Worm (Caenorhabditis elegans): ENCODE data around the gene kqt-3.

DNA sequence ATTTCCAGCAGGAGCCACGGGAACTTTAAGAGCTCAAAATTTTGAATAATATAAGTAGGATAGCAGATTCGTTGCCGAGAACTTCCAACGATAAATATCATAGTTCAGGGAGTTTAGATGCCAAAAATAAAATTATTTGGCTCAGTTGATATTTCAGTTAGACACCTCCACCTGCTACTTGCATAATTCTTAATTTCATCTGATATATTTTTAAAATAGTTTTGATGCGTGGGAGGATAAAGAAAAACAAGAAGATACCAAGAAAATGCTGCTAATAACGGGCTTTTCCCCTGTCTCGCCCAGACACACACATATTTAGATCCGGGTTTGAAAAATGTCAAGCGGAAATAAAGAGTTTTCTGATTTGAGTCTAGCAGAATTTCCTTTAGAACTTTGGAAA is 25.1 kb downstream of the kqt-3 start, which contains the start of gene sre-46:
- TF ChIP-seq ama-1 (optimal IDR thresholded peaks at IDR 0.05): no peak
- no peak for TF ChIP-seq snpc-4 (tag; optimal IDR thresholded peaks at IDR 0.05)
- TF ChIP-seq unc-39 (tag; optimal IDR thresholded peaks at IDR 0.05): no peak
- no peak for TF ChIP-seq jun-1 (tag; optimal IDR thresholded peaks at IDR 0.05)
- no peak for TF ChIP-seq unc-62 (GFP tag; optimal IDR thresholded peaks at IDR 0.05)
- no peak for TF ChIP-seq lin-39 (tag; optimal IDR thresholded peaks at IDR 0.05)
- TF ChIP-seq elt-3 (tag; optimal IDR thresholded peaks at IDR 0.05): no peak
- no peak for TF ChIP-seq nhr-67 (tag; optimal IDR thresholded peaks at IDR 0.05)
- no peak for TF ChIP-seq nhr-12 (tag; optimal IDR thresholded peaks at IDR 0.05)
- TF ChIP-seq fos-1 (tag; optimal IDR thresholded peaks at IDR 0.05): no peak
- no peak for TF ChIP-seq mml-1 (tag; optimal IDR thresholded peaks at IDR 0.05)

Measured in whole organism, L3 larva.